Worm (Caenorhabditis elegans) whole organism, L2 larva: Measurements from ENCODE around the gene add-2.

Experiments
- ceh-82 ChIP-seq: fragments of 150-350 bp; optimal IDR thresholded peaks from 2 replicates; lab custom pipeline; 2014; ENCODE audit warnings: missing biosample characterization, missing genetic modification characterization
- skn-1 ChIP-seq: sonication (generic microtip); optimal IDR thresholded peaks from 2 replicates; lab custom pipeline; 2017; ENCODE audit warnings: missing biosample characterization, missing genetic modification characterization
- unc-55 ChIP-seq: fragments of 150-350 bp; sonication (generic microtip); optimal IDR thresholded peaks from 3 replicates; lab custom pipeline; 2014; ENCODE audit warnings: missing biosample characterization, missing genetic modification reagents, missing genetic modification characterization
- zag-1 ChIP-seq: fragments of 150-350 bp; optimal IDR thresholded peaks from 2 replicates; lab custom pipeline; 2014; ENCODE audit warnings: missing biosample characterization, missing genetic modification characterization
- ztf-1 ChIP-seq: fragments of 200-800 bp; sonication (Bioruptor generic); conservative IDR thresholded peaks from 2 replicates; pipeline ENCODE4 v1.3.6; 2022; ENCODE audit warnings: missing genetic modification characterization, missing compliant biosample characterization
- ztf-4 ChIP-seq: fragments of 150-350 bp; optimal IDR thresholded peaks from 2 replicates; lab custom pipeline; 2014; ENCODE audit warnings: missing biosample characterization, missing genetic modification characterization

DNA sequence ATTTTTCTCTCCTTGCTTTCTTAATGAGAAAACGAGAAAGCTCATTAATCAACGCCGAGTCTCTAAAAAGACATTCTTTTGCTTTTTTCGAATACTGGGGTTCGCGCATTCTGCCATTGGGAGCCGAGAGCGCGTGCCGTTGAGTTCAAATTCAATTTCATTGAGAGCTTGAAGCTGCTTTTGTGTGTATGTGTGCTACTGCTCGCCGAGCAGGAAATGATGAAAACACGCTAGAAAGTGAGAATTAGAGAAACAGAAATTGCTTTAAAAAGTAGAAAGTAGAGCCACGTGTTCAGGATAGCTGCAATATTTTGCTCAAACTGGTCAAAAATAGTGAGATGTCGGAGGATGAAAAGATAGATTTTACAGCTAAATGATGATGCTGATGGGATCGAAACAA, 12.5 kb upstream of the add-2 start:
- TF ChIP-seq ztf-4 (tag; lab: Kevin White, UChicago) (no peak), unc-55 (peak; percentile 7), skn-1 (tag; lab: Kevin White, UChicago) (no peak), zag-1 (tag; lab: Kevin White, UChicago) (peak; percentile 46), ztf-1 (no peak), ceh-82 (no peak)
